Worm (Caenorhabditis elegans) whole organism, L3 larva: ENCODE data around the gene srh-291.

Experiments used
- ZK546.5 ChIP-seq: sonication (generic microtip); optimal IDR thresholded peaks from 2 replicates; lab custom pipeline; 2017; ENCODE audit warnings: missing biosample characterization, missing genetic modification characterization
- aly-2 ChIP-seq: fragments of 150-350 bp; optimal IDR thresholded peaks from 2 replicates; lab custom pipeline; 2014; ENCODE audit warnings: missing biosample characterization, missing genetic modification characterization
- ama-1 ChIP-seq: fragments of 150-350 bp; optimal IDR thresholded peaks from 2 replicates; lab custom pipeline; 2018
- ceh-16 ChIP-seq: sonication (generic microtip); optimal IDR thresholded peaks from 2 replicates; lab custom pipeline; 2017; ENCODE audit warnings: missing biosample characterization, missing genetic modification characterization
- ceh-82 ChIP-seq: fragments of 150-350 bp; optimal IDR thresholded peaks from 2 replicates; lab custom pipeline; 2014; ENCODE audit warnings: missing biosample characterization, missing genetic modification characterization
- daf-12 ChIP-seq: fragments of 150-350 bp; optimal IDR thresholded peaks from 2 replicates; lab custom pipeline; 2014; ENCODE audit warnings: missing biosample characterization, missing genetic modification reagents, missing genetic modification characterization
- egl-27 ChIP-seq: sonication (generic microtip); optimal IDR thresholded peaks from 4 replicates; lab custom pipeline; 2017; ENCODE audit warnings: missing biosample characterization, missing genetic modification reagents, missing genetic modification characterization
- elt-1 ChIP-seq: fragments of 150-350 bp; optimal IDR thresholded peaks from 2 replicates; lab custom pipeline; 2014; ENCODE audit warnings: missing biosample characterization, missing genetic modification characterization
- elt-2 ChIP-seq: sonication (generic microtip); optimal IDR thresholded peaks from 2 replicates; lab custom pipeline; 2016; ENCODE audit warnings: missing genetic modification reagents, mild to moderate bottlenecking, missing genetic modification characterization, missing compliant biosample characterization
- elt-3 ChIP-seq, 3 experiments: fragments of 150-350 bp in 1 of 3; sonication (generic microtip) in 2 of 3; optimal IDR thresholded peaks; 2 replicates in 2 of 3; 4 replicates in 1 of 3; lab custom pipeline; 2014 to 2017; ENCODE audit warnings: missing biosample characterization in 3 of 3, missing genetic modification characterization in 3 of 3
- eor-1 ChIP-seq, 2 experiments: fragments of 150-350 bp; optimal IDR thresholded peaks; 2 replicates each; lab custom pipeline; 2014 to 2018; ENCODE audit warnings: missing biosample characterization in 2 of 2, missing genetic modification characterization in 2 of 2
- fkh-10 ChIP-seq: sonication (generic microtip); optimal IDR thresholded peaks from 2 replicates; lab custom pipeline; 2017; ENCODE audit warnings: missing biosample characterization, missing genetic modification reagents, missing genetic modification characterization
- fkh-2 ChIP-seq: fragments of 150-350 bp; optimal IDR thresholded peaks from 2 replicates; lab custom pipeline; 2014; ENCODE audit warnings: missing biosample characterization, missing genetic modification reagents, missing genetic modification characterization
- fos-1 ChIP-seq: fragments of 150-350 bp; optimal IDR thresholded peaks from 2 replicates; lab custom pipeline; 2014; ENCODE audit warnings: missing biosample characterization, missing genetic modification characterization
- hmg-11 ChIP-seq: sonication (generic microtip); optimal IDR thresholded peaks from 2 replicates; lab custom pipeline; 2016; ENCODE audit warnings: missing genetic modification characterization, missing compliant biosample characterization
- jun-1 ChIP-seq: fragments of 150-350 bp; optimal IDR thresholded peaks from 2 replicates; lab custom pipeline; 2014; ENCODE audit warnings: missing biosample characterization, missing genetic modification reagents, missing genetic modification characterization
- lin-15B ChIP-seq: fragments of 150-350 bp; optimal IDR thresholded peaks from 2 replicates; lab custom pipeline; 2014; ENCODE audit warnings: missing biosample characterization, missing genetic modification characterization
- lin-39 ChIP-seq: fragments of 150-350 bp; optimal IDR thresholded peaks from 2 replicates; lab custom pipeline; 2018; ENCODE audit warnings: missing biosample characterization, missing genetic modification reagents, missing genetic modification characterization
- lsy-12 ChIP-seq: sonication (generic microtip); optimal IDR thresholded peaks from 2 replicates; lab custom pipeline; 2016; ENCODE audit warnings: mild to moderate bottlenecking, missing genetic modification characterization, missing compliant biosample characterization
- mml-1 ChIP-seq: fragments of 150-350 bp; sonication (generic microtip); optimal IDR thresholded peaks from 3 replicates; lab custom pipeline; 2014; ENCODE audit warnings: missing biosample characterization, missing genetic modification characterization
- nfya-1 ChIP-seq: sonication (generic microtip); optimal IDR thresholded peaks from 2 replicates; lab custom pipeline; 2017; ENCODE audit warnings: missing genetic modification characterization, mild to moderate bottlenecking, missing compliant biosample characterization, antibody characterized with exemption, moderate library complexity; ENCODE audit not compliant: insufficient read depth
- nhr-11 ChIP-seq: fragments of 150-350 bp; optimal IDR thresholded peaks from 2 replicates; lab custom pipeline; 2014; ENCODE audit warnings: missing biosample characterization, missing genetic modification characterization
- nhr-12 ChIP-seq: fragments of 150-350 bp; optimal IDR thresholded peaks from 2 replicates; lab custom pipeline; 2014; ENCODE audit warnings: missing biosample characterization, missing genetic modification characterization
- nhr-23 ChIP-seq: fragments of 150-350 bp; optimal IDR thresholded peaks from 2 replicates; lab custom pipeline; 2014; ENCODE audit warnings: missing biosample characterization, missing genetic modification reagents, missing genetic modification characterization
- nhr-237 ChIP-seq: fragments of 150-350 bp; optimal IDR thresholded peaks from 2 replicates; lab custom pipeline; 2014; ENCODE audit warnings: missing biosample characterization, missing genetic modification characterization
- nhr-25 ChIP-seq: sonication (generic microtip); optimal IDR thresholded peaks from 2 replicates; lab custom pipeline; 2017; ENCODE audit warnings: missing biosample characterization, missing genetic modification characterization
- nhr-28 ChIP-seq: fragments of 150-350 bp; optimal IDR thresholded peaks from 2 replicates; lab custom pipeline; 2014; ENCODE audit warnings: missing biosample characterization, missing genetic modification characterization
- nhr-43 ChIP-seq: sonication (generic microtip); optimal IDR thresholded peaks from 2 replicates; lab custom pipeline; 2016; ENCODE audit warnings: mild to moderate bottlenecking, missing genetic modification characterization, missing compliant biosample characterization; ENCODE audit not compliant: poor library complexity, severe bottlenecking
- nhr-67 ChIP-seq: fragments of 150-350 bp; optimal IDR thresholded peaks from 2 replicates; lab custom pipeline; 2014; ENCODE audit warnings: missing biosample characterization, missing genetic modification characterization
- nhr-76 ChIP-seq: fragments of 150-350 bp; sonication (generic microtip); optimal IDR thresholded peaks from 5 replicates; lab custom pipeline; 2014; ENCODE audit warnings: missing biosample characterization, missing genetic modification characterization
- pha-4 ChIP-seq: fragments of 150-350 bp; optimal IDR thresholded peaks from 2 replicates; lab custom pipeline; 2014; ENCODE audit warnings: missing biosample characterization, missing genetic modification reagents, missing genetic modification characterization
- pqm-1 ChIP-seq: fragments of 150-350 bp; optimal IDR thresholded peaks from 2 replicates; lab custom pipeline; 2017; ENCODE audit warnings: missing biosample characterization, missing genetic modification characterization, inconsistent platforms
- sea-2 ChIP-seq: fragments of 150-350 bp; sonication (generic microtip); optimal IDR thresholded peaks from 4 replicates; lab custom pipeline; 2014; ENCODE audit warnings: missing biosample characterization, missing genetic modification reagents, missing genetic modification characterization
- skn-1 ChIP-seq: fragments of 150-350 bp; optimal IDR thresholded peaks from 2 replicates; lab custom pipeline; 2014; ENCODE audit warnings: missing biosample characterization, missing genetic modification characterization
- snpc-4 ChIP-seq: fragments of 150-350 bp; optimal IDR thresholded peaks from 2 replicates; lab custom pipeline; 2014; ENCODE audit warnings: missing biosample characterization, missing genetic modification characterization
- tbx-2 ChIP-seq: sonication (generic microtip); optimal IDR thresholded peaks from 2 replicates; lab custom pipeline; 2016; ENCODE audit warnings: mild to moderate bottlenecking, missing genetic modification characterization, missing compliant biosample characterization
- unc-62 ChIP-seq: fragments of 150-350 bp; sonication (generic microtip); optimal IDR thresholded peaks from 4 replicates; lab custom pipeline; 2014; ENCODE audit warnings: missing biosample characterization, missing genetic modification reagents, missing genetic modification characterization
- ztf-4 ChIP-seq: fragments of 150-350 bp; optimal IDR thresholded peaks from 2 replicates; lab custom pipeline; 2014; ENCODE audit warnings: missing biosample characterization, missing genetic modification characterization

The srh-291 gene

ce11 chrV:17805323-17805722 lies at the start of gene srh-291:
Gene srh-291 (plus strand): TSS chrV:17805623.
- no peak for TF ChIP-seq nhr-25 (tag; lab: Kevin White, UChicago)
- no peak for TF ChIP-seq pha-4 (tag; lab: Kevin White, UChicago)
- no peak for TF ChIP-seq nhr-43 (tag; lab: Kevin White, UChicago)
- no peak for TF ChIP-seq lin-15B (tag; lab: Kevin White, UChicago)
- no peak for TF ChIP-seq mml-1 (tag; lab: Kevin White, UChicago)
- TF ChIP-seq nhr-23: no peak
- no peak for TF ChIP-seq fos-1 (tag; lab: Kevin White, UChicago)
- TF ChIP-seq unc-62: no peak
- TF ChIP-seq elt-2 (tag; lab: Kevin White, UChicago): no peak
- TF ChIP-seq aly-2 (tag; lab: Kevin White, UChicago): no peak
- no peak for TF ChIP-seq nhr-28 (tag; lab: Kevin White, UChicago)
- no peak for TF ChIP-seq ztf-4 (tag; lab: Kevin White, UChicago)
- TF ChIP-seq fkh-10: no peak
- no peak for TF ChIP-seq ama-1 (lab: Kevin White, UChicago)
- TF ChIP-seq pqm-1 (tag; lab: Kevin White, UChicago): no peak

ce11 chrV:17765077-17765476 lies 40.3 kb upstream of the srh-291 start, which contains the start of the genes C47A10.16 and srh-283:
Gene C47A10.16 (minus strand): TSS chrV:17765177.
Gene srh-283 (plus strand): TSS chrV:17765348.
- TF ChIP-seq egl-27: no peak
- no peak for TF ChIP-seq lin-39
- TF ChIP-seq daf-12 (tag; lab: Kevin White, UChicago): no peak
- no peak for TF ChIP-seq nhr-76 (tag; lab: Kevin White, UChicago)
- no peak for TF ChIP-seq ceh-82 (tag; lab: Kevin White, UChicago)
- no peak for TF ChIP-seq jun-1 (tag; lab: Kevin White, UChicago)
- no peak for TF ChIP-seq eor-1 (tag; optimal IDR thresholded peaks at IDR 0.05; lab: Kevin White, UChicago)
- no peak for TF ChIP-seq sea-2
- no peak for TF ChIP-seq nfya-1 (tag; lab: Kevin White, UChicago)
- no peak for TF ChIP-seq nhr-23
- no peak for TF ChIP-seq ZK546.5 (tag; lab: Kevin White, UChicago)
- no peak for TF ChIP-seq lin-15B (tag; lab: Kevin White, UChicago)
- no peak for TF ChIP-seq elt-2 (tag; lab: Kevin White, UChicago)
- TF ChIP-seq hmg-11 (tag; lab: Kevin White, UChicago): no peak

ce11 chrV:17767249-17767648 lies 38.2 kb upstream of the srh-291 start, which contains the start of gene srh-284:
Gene srh-284 (plus strand): TSS chrV:17767549.
- no peak for TF ChIP-seq nhr-237 (tag; lab: Kevin White, UChicago)
- no peak for TF ChIP-seq lin-39
- no peak for TF ChIP-seq skn-1 (tag; lab: Kevin White, UChicago)
- no peak for TF ChIP-seq nhr-76 (tag; lab: Kevin White, UChicago)
- TF ChIP-seq ceh-16: no peak
- no peak for TF ChIP-seq nhr-67 (tag; lab: Kevin White, UChicago)

- TF ChIP-seq aly-2 (tag; lab: Kevin White, UChicago) (no peak), snpc-4 (no peak), elt-1 (tag; lab: Kevin White, UChicago) (no peak), elt-2 (tag; lab: Kevin White, UChicago) (no peak), nhr-12 (tag; lab: Kevin White, UChicago) (no peak), egl-27 (no peak), nhr-11 (tag; lab: Kevin White, UChicago) (no peak), elt-3 (tag; optimal IDR thresholded peaks at IDR 0.05; lab: Kevin White, UChicago) (no peak), mml-1 (tag; lab: Kevin White, UChicago) (no peak), lsy-12 (tag; lab: Kevin White, UChicago) (no peak)
These were observed 37.7 kb upstream of the srh-291 start for ce11 chrV:17767768-17768167.

- TF ChIP-seq nhr-25 (tag; lab: Kevin White, UChicago) (no peak), jun-1 (tag; lab: Kevin White, UChicago) (no peak), tbx-2 (tag; lab: Kevin White, UChicago) (no peak), lin-39 (no peak), fkh-2 (tag; lab: Kevin White, UChicago) (no peak), pqm-1 (tag; lab: Kevin White, UChicago) (no peak)
These were observed 32.3 kb upstream of the srh-291 start, which contains the start of gene sre-21 for ce11 chrV:17773108-17773507. Gene sre-21 (minus strand): TSS chrV:17773208.
